Worm (Caenorhabditis elegans) whole organism, L4/young adult: ENCODE results near the gene vmo-1.
A peak's percentile ranks its signal among the peaks of the same experiment; 100 is the strongest.
"Not testable (repeated sequence)": the region's sequence is repeated elsewhere in the genome, so short reads cannot be mapped to it uniquely, and the experiment has no call there.

Source experiments
- W03F9.2 ChIP-seq: fragments of 150-350 bp; optimal IDR thresholded peaks from 2 replicates; lab custom pipeline; 2014; ENCODE audit warnings: missing biosample characterization, missing genetic modification characterization
- dao-5 ChIP-seq: sonication (generic microtip); optimal IDR thresholded peaks from 2 replicates; lab custom pipeline; 2016; ENCODE audit warnings: missing genotype, missing genetic modification characterization, moderate library complexity, missing compliant biosample characterization
- him-1 ChIP-seq: sonication (generic microtip); optimal IDR thresholded peaks from 2 replicates; lab custom pipeline; 2016; ENCODE audit warnings: missing genotype, missing genetic modification reagents, missing genetic modification characterization, missing compliant biosample characterization

vmo-1 gene

DNA sequence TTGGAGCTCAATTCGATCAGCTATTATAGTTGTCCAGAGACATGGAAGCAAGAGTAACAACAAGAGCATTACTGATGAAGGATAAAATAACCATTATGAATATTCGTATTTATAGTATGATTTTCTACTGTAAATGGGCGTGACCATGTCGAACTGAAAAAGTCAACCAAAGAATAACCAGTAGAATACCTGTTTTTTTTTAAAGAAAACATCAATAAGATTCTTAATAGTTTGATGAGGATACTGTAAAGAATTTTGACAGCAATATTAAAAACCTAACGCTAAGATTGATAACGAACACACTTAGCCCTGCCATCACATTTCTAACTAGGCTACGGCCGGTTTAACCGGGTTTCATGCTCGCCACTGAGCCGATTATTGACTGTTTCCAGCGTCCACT lies at the start of gene vmo-1:
TSS of gene vmo-1 (minus strand) at position 101 of the 400 bp plus-strand sequence.
- no peak for TF ChIP-seq him-1 (tag; lab: Kevin White, UChicago)

DNA sequence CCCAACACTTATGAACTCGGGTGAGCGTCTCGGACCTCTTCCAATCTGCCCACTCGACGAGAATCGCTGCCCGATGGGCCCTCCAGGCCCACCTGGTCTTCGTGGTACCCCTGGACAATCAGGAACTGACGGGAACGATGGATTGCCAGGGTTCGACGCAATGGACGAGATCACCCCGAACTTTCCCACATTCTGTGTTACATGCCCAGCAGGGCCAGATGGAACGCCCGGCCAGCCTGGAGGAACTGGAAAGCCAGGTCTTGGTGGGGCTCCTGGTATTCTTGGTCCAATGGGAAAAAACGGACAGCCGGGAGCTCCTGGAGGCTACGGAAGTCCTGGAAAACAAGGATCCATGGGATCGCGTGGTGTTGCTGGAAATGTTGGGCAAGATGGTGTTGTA lies 47.8 kb upstream of the vmo-1 start:
- TF ChIP-seq W03F9.2 = no peak
- no peak for TF ChIP-seq dao-5 (tag; lab: Kevin White, UChicago)
- TF ChIP-seq him-1 (tag; lab: Kevin White, UChicago) = no peak

DNA sequence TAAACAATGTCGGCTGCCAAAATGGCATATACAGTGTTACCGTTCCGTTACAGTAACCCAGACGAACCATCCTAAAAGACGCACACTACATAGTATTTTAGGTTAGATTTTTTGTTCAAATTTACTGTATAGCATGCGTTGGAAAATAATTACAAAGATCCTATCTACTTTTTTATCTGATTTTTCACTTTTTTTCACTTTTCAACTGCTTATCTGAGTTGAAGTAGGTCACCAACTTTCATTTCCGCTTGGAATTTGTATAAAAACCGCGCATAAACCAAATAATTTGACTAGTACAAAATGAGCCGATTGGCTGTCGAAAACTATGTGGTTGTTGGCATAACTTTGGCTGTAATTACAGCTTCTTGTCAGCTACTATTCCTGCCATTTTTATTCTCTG lies 46.9 kb upstream of the vmo-1 start, which contains the start of gene col-163:
TSS of gene col-163 (plus strand) at position 301 of the 400 bp plus-strand sequence.
- TF ChIP-seq dao-5 (tag; lab: Kevin White, UChicago) (no peak), W03F9.2 (no peak), him-1 (tag; lab: Kevin White, UChicago) (no peak)

DNA sequence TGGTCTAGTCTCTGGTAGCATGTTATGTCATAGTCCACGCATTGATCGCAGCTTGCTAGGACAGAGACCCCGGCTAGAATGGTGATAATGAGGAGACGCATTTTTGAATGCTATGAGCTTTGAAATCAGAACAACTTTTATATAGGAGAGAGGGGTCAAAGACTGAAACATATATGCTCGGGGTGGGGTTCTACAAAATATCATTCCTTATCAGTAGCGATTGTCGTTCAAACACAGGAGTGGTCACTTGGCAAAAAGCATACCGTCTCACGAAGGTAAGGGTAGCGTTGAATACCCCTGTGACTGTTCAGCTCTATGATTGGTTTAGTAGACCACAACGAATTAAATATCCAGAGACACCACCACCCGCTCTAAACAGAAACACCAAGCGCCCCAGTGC lies 44.2 kb upstream of the vmo-1 start, which contains the start of gene F46B3.1:
TSS of gene F46B3.1 (minus strand) at position 101 of the 400 bp plus-strand sequence.
- no peak for TF ChIP-seq dao-5 (tag; lab: Kevin White, UChicago)
- no peak for TF ChIP-seq W03F9.2
- TF ChIP-seq him-1 (tag; lab: Kevin White, UChicago) = no peak

DNA sequence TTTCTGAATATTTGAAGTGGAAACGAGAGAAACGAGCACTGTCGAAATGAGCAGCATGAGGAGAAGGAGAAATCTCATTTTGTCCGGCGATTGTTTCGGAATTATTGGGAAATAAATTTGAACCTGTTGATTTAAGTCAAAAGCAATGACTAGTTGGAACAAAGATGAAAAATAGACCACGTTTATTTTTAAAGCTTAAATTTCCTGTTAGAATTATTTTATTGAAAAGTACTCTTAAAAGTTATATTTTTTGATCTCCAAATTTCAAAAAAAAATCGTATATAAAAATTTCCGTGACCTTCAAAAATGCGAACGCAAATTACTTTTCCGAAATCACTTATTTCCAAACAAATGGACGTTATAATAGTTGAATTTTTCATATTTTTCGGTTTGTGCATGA lies 42.8 kb upstream of the vmo-1 start, which contains the start of gene F26F2.11:
TSS of gene F26F2.11 (minus strand) at position 101 of the 400 bp plus-strand sequence.
- no peak for TF ChIP-seq dao-5 (tag; lab: Kevin White, UChicago)
- TF ChIP-seq him-1 (tag; lab: Kevin White, UChicago) = no peak
- TF ChIP-seq W03F9.2 = no peak

ce11 chrV:20594746-20595145 lies 41.9 kb upstream of the vmo-1 start, which contains the start of gene F26F2.10:
TSS of gene F26F2.10 (minus strand) at chrV:20594846.
- TF ChIP-seq W03F9.2 = no peak
- TF ChIP-seq dao-5 (tag; lab: Kevin White, UChicago) = no peak
- TF ChIP-seq him-1 (tag; lab: Kevin White, UChicago) = no peak

DNA sequence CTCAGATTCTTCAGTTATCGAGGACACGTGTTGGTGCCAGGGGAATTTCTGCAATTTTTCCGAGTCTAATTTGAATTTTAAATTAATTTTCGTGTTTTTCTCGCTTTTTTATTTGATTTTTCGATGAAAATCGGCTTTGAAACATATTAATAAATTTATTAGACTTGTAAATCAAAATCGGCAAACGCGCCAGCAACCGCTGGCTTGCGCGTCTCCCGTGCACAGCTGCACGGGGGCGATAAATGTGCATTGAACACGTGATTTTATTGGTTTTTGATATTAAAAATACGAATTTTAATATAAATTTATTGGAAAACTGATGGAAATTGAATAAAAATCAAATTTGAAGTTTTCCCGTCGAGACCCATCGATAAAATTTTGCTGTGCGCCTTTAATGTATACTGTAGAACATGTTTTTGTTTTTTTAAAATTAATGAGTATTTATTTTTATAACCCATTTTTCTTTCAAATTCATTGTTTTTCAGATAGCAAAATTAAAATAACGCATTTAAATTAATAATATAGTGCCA lies 27.7 kb upstream of the vmo-1 start, which contains the start of gene F26F2.7:
TSS of gene F26F2.7 (plus strand) at position 480 of the 530 bp plus-strand sequence.
- peak; percentile 1 for TF ChIP-seq him-1 (tag; lab: Kevin White, UChicago)
- no peak for TF ChIP-seq dao-5 (tag; lab: Kevin White, UChicago)
- TF ChIP-seq W03F9.2 = peak; percentile 95

- TF ChIP-seq W03F9.2 = no peak
- TF ChIP-seq him-1 (tag; lab: Kevin White, UChicago) = no peak
- no peak for TF ChIP-seq dao-5 (tag; lab: Kevin White, UChicago)
Measured at ce11 chrV:20579534-20579933, 26.7 kb upstream of the vmo-1 start, which contains the start of gene F26F2.8. TSS of gene F26F2.8 (plus strand) at chrV:20579546.

DNA sequence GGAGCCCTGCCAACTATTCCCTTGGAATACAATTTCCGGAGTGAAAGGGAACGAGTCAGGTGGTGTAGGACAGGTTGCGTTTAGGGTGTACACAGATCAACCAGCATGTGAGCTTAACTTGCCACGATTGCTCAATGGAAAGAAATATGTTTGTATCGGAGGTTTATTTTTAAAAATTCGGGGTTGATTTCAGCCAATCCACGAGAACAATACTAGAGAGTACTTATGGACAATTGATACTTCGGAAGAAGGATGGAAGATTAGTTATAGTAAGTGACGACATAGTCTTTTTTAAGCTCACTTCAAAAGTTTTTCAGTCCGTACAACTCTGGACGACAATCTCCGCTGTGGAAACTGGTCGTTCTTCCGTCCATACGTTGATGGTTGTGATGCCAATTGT lies 22.0 kb upstream of the vmo-1 start:
- TF ChIP-seq dao-5 (tag; lab: Kevin White, UChicago) = no peak
- no peak for TF ChIP-seq him-1 (tag; lab: Kevin White, UChicago)
- no peak for TF ChIP-seq W03F9.2

DNA sequence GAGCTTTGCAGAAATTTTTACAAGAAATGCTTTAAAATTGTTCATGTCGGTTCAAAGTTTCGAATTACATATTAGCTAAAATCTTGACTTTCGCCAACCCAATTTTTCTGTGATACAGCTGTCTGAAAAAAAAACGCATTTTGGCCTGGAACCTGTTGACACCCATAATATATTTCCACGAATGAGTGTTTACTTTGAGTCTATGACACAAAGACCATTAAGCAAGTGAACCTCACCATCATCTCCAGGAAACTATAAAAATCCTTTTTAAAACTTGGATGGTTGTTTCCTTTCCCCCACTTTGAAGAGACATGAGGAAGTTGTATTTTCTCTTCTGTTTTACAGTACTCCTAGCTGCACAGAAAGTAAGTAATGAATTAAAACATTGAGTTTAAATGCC lies 21.4 kb upstream of the vmo-1 start, which contains the start of gene clec-263:
TSS of gene clec-263 (plus strand) at position 301 of the 400 bp plus-strand sequence.
- TF ChIP-seq W03F9.2 = no peak
- TF ChIP-seq dao-5 (tag; lab: Kevin White, UChicago) = no peak
- no peak for TF ChIP-seq him-1 (tag; lab: Kevin White, UChicago)

DNA sequence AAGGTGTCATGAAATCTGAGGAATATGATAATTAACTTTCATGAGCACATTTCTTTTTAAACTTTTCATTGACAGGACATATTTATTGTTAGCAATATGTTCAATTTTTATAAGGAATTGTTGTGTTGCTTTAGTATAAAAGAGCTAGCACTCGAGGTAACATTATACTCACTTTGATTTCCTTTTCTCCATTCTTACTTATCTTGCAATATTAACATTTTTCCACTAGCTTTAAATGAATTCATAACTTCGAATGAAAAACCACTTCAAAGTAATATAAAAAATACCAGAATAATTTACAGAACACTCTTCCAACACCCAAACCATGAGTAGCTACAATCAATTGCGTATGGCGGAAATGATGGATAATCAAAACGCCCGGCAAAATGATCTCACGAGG lies 20.5 kb upstream of the vmo-1 start, which contains the start of gene F26F2.5:
TSS of gene F26F2.5 (plus strand) at position 301 of the 400 bp plus-strand sequence.
- TF ChIP-seq W03F9.2 = no peak
- TF ChIP-seq him-1 (tag; lab: Kevin White, UChicago) = no peak
- no peak for TF ChIP-seq dao-5 (tag; lab: Kevin White, UChicago)

- TF ChIP-seq W03F9.2; dao-5 (tag; lab: Kevin White, UChicago); him-1 (tag; lab: Kevin White, UChicago): not testable (repeated sequence)
Measured at ce11 chrV:20568995-20569394, 16.1 kb upstream of the vmo-1 start, which contains the start of gene F26F2.4. TSS of gene F26F2.4 (plus strand) at chrV:20569295.

DNA sequence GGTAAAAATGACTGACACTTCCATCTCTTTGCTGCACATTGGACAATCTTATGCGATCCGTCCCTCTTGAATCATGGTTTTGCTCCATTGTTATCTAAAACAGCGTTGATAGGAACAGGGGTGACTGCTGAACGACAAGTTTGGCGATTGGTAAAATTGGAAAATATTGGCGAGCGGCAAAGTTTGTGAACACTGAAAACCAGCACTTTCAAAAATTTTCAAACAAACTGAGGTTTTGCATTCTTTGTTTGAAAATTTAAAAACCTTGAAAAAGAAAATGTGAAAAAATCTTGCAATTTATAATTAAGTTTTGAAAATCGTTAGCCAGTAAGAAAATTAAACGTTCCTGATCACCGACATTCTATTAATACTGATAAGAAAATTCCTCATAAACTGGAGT lies 13.6 kb upstream of the vmo-1 start, which contains the start of gene F26F2.3:
TSS of gene F26F2.3 (minus strand) at position 101 of the 400 bp plus-strand sequence.
- no peak for TF ChIP-seq dao-5 (tag; lab: Kevin White, UChicago)
- TF ChIP-seq W03F9.2 = no peak
- TF ChIP-seq him-1 (tag; lab: Kevin White, UChicago) = no peak

DNA sequence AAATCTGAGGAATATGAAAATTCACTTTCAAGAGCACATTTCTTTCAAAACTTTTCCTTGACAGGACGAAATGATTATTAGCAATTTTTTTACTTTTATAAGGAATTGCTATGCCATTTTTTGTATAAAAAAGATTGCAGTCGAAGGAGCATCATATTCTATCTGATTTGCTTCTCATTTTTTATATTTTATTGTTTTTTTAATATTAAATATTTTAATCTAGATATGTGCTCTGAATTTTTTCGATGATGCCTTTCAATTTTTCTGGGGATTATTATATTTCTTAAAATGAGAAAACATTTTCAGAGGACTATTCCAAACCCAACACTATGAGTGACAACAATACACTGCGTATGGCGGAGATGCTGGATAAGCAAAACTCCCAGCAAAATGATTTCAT lies 11.2 kb upstream of the vmo-1 start, which contains the start of gene F26F2.13:
TSS of gene F26F2.13 (plus strand) at position 301 of the 400 bp plus-strand sequence.
- TF ChIP-seq him-1 (tag; lab: Kevin White, UChicago); dao-5 (tag; lab: Kevin White, UChicago); W03F9.2: not testable (repeated sequence)
